Comparison of ENCODE assay signal across 1 fruit fly cellular context in the genomic region with DNA sequence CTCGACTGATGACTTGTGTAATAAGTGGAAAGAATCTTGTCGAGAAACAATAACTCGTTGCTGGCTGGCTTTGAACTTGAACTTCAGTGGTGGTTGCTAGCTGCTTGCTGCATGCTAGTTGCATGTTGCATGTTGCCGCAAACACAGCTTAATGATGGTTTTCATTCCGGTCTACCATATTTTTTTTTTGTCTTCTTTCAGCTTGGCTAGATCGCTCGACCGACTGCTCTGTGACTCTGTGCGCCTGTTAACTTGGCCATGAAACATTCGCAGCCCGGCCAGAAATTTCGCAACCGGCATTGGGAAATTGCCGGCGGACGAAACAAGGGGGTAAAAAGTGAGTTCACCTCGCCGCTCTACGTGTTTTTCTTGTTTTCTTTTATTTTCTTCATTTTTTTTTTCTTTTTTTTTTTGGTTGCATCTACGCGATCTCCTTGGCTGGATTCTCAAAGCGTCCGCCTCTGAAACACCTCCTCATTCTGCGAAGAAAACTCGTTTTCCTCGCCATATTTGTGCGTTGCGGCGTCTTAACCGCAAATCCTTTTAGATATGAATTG.
TF ChIP-seq lines count a peak whose summit lies in the region.

No protein-coding gene starts in this region.

TF ChIP-seq in whole organism, prepupa, 60 proteins besides CTCF, POLR2A, EP300 and RAD21 (continued from another document):
- no peak for TF ChIP-seq CG31627 (GFP tag; optimal IDR thresholded peaks at IDR 0.05; lab: Kevin White, UChicago)
- TF ChIP-seq Met (GFP tag; optimal IDR thresholded peaks at IDR 0.05; lab: Kevin White, UChicago), result no peak
- peak; percentile 66 for TF ChIP-seq CG16779 (tag; optimal IDR thresholded peaks at IDR 0.05; lab: Kevin White, UChicago)
- no peak for TF ChIP-seq CG1621 (tag; optimal IDR thresholded peaks at IDR 0.05; lab: Kevin White, UChicago)
- TF ChIP-seq CG11294 (GFP tag; IDR thresholded peaks at IDR 0.05; lab: Robert Waterston, UW), result no peak
- TF ChIP-seq ss (GFP tag; optimal IDR thresholded peaks at IDR 0.05; lab: Kevin White, UChicago), result peak; percentile 76 to 93
- TF ChIP-seq CG3032 (tag; optimal IDR thresholded peaks at IDR 0.05; lab: Kevin White, UChicago), result peak; percentile 16
